Worm (Caenorhabditis elegans): Measurements from ENCODE around the gene fbxb-112.

Gene fbxb-112

DNA sequence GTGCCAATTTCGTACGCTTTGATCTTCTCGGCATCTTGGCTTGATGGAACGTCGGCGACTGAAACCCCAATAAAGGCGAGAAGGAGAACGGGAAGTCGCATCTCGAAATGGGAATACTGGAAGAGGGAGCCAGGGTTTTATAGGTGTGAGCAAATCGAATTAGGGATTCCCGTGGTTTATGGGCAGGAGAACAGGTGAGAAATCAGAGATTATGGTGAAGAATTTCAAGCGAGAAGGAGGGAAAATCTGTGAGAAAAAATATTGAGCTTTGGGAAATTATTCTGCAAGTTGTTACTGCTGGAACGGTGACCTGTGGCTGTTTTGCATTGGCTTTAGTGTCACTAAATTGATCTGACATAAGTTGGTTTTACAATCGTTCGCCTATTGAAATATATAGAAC is 19.3 kb upstream of the fbxb-112 start, which contains the start of gene Y49F6B.13:
TSS of gene Y49F6B.13 (minus strand) at position 101 of the 400 bp plus-strand sequence.
- TF ChIP-seq elt-1 (tag; optimal IDR thresholded peaks at IDR 0.05) (no peak), mbf-1 (tag; optimal IDR thresholded peaks at IDR 0.05) (no peak), ztf-1 (GFP tag; conservative IDR thresholded peaks at IDR 0.05) (no peak), lin-11 (tag; optimal IDR thresholded peaks at IDR 0.05) (no peak), lsy-2 (tag; optimal IDR thresholded peaks at IDR 0.05) (no peak), blmp-1 (tag; optimal IDR thresholded peaks at IDR 0.05; ENCODE audit: insufficient read depth) (no peak), lin-39 (tag; optimal IDR thresholded peaks at IDR 0.05) (no peak), snpc-4 (tag; optimal IDR thresholded peaks at IDR 0.05) (no peak), unc-39 (tag; optimal IDR thresholded peaks at IDR 0.05) (no peak), lin-13 (GFP tag; optimal IDR thresholded peaks at IDR 0.05) (no peak), nhr-129 (tag; optimal IDR thresholded peaks at IDR 0.05) (no peak), ZK546.5 (tag; optimal IDR thresholded peaks at IDR 0.05) (no peak), nhr-11 (tag; optimal IDR thresholded peaks at IDR 0.05) (no peak), nhr-25 (tag; optimal IDR thresholded peaks at IDR 0.05) (no peak), unc-62 (GFP tag; optimal IDR thresholded peaks at IDR 0.05) (no peak), mab-5 (tag; optimal IDR thresholded peaks at IDR 0.05) (no peak), Y55F3AM.14 (GFP tag; optimal IDR thresholded peaks at IDR 0.05) (no peak), nhr-10 (tag; optimal IDR thresholded peaks at IDR 0.05) (no peak)

DNA sequence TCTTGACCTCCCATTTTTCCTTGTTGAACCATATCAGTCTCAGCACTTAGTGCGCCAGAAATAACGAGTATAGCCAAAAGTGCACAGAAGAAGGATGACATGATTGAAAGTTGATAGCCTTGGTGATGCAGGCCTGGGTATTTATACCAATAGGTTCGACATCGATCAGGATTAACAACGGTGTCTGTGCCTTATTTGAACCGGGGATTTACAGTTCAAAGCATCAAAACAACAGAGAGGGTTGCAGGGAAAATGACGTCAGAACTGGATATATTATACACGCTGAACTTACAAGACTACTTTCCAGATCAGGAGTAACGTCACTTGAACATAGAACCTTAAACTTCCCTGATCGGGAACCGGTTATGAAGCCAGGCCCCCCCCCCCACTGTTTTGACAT is 18.6 kb upstream of the fbxb-112 start, which contains the start of gene Y49F6B.12:
TSS of gene Y49F6B.12 (minus strand) at position 101 of the 400 bp plus-strand sequence.
- TF ChIP-seq peb-1 (tag; optimal IDR thresholded peaks at IDR 0.05), result no peak
- no peak for TF ChIP-seq R02D3.7 (tag; optimal IDR thresholded peaks at IDR 0.05)
- TF ChIP-seq sma-9 (GFP tag; optimal IDR thresholded peaks at IDR 0.05), result no peak
- no peak for TF ChIP-seq sma-9 (tag; optimal IDR thresholded peaks at IDR 0.05)
- no peak for TF ChIP-seq elt-1 (tag; optimal IDR thresholded peaks at IDR 0.05)
- TF ChIP-seq alr-1 (tag; optimal IDR thresholded peaks at IDR 0.05), result no peak
- no peak for TF ChIP-seq elt-3 (tag; optimal IDR thresholded peaks at IDR 0.05)
- no peak for TF ChIP-seq skn-1 (tag; optimal IDR thresholded peaks at IDR 0.05)

DNA sequence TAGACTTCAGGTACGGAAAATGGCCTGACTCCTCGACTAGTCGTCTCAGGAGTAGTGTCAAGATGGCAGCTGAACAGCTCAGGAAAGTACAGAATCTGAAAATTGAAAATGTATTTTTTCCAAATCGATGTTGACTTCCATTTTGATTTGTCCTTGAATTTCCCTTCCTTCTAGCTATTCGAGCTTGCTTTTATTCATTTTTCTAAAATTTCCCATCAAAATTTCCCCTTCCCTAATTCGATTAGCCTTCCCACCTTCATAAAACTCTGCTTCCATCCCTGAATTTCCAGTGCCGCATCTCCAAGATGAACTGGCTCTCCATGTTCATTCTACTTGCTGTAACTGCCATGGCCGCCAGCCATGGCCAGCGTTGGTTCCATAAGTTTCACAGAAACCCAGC is 18.1 kb upstream of the fbxb-112 start, which contains the start of gene Y49F6B.6:
TSS of gene Y49F6B.6 (plus strand) at position 301 of the 400 bp plus-strand sequence.
- TF ChIP-seq lin-13 (GFP tag; optimal IDR thresholded peaks at IDR 0.05), result no peak
- no peak for TF ChIP-seq ztf-1 (GFP tag; conservative IDR thresholded peaks at IDR 0.05)
- no peak for TF ChIP-seq nhr-10 (tag; optimal IDR thresholded peaks at IDR 0.05)
- TF ChIP-seq ceh-82 (tag; optimal IDR thresholded peaks at IDR 0.05), result no peak
- no peak for TF ChIP-seq ztf-11 (tag; optimal IDR thresholded peaks at IDR 0.05)
- no peak for TF ChIP-seq ztf-4 (tag; optimal IDR thresholded peaks at IDR 0.05)
- TF ChIP-seq nhr-237 (tag; optimal IDR thresholded peaks at IDR 0.05), result no peak
- no peak for TF ChIP-seq ZK546.5 (tag; optimal IDR thresholded peaks at IDR 0.05)
- no peak for TF ChIP-seq lin-39 (tag; optimal IDR thresholded peaks at IDR 0.05)
- no peak for TF ChIP-seq zag-1 (tag; optimal IDR thresholded peaks at IDR 0.05)
- TF ChIP-seq unc-39 (tag; optimal IDR thresholded peaks at IDR 0.05), result no peak
- TF ChIP-seq nhr-23 (tag; optimal IDR thresholded peaks at IDR 0.05), result no peak
- no peak for TF ChIP-seq ceh-16 (tag; optimal IDR thresholded peaks at IDR 0.05)
- no peak for TF ChIP-seq mbf-1 (tag; optimal IDR thresholded peaks at IDR 0.05)
- no peak for TF ChIP-seq gmeb-1 (tag; optimal IDR thresholded peaks at IDR 0.05)
- TF ChIP-seq sma-9 (GFP tag; optimal IDR thresholded peaks at IDR 0.05), result no peak
- TF ChIP-seq sma-9 (tag; optimal IDR thresholded peaks at IDR 0.05), result no peak
- no peak for TF ChIP-seq blmp-1 (tag; optimal IDR thresholded peaks at IDR 0.05; ENCODE audit: insufficient read depth)
- no peak for TF ChIP-seq snpc-4 (tag; optimal IDR thresholded peaks at IDR 0.05)

DNA sequence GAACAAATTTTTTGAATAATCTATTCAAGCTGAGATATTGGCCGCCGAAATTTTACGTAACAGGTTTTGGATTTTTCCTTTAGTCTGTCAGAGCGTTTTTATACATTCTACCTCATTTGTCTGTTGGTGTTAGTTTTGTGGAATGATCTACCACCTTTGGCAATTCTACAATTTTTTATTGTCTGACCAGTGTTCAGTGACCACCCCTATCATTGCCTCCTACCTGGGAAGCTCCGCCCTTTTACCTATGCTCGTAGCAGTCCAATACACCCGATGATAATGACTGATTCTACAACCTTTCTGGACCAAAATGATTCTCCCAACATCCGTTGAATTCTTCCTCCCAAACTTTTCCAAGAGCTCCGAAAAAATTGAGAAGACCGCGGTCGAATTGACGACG is 17.2 kb upstream of the fbxb-112 start, which contains the start of gene sdz-32:
TSS of gene sdz-32 (plus strand) at position 301 of the 400 bp plus-strand sequence.
- TF ChIP-seq ceh-82 (tag; optimal IDR thresholded peaks at IDR 0.05) (no peak), blmp-1 (tag; optimal IDR thresholded peaks at IDR 0.05; ENCODE audit: insufficient read depth) (no peak), ztf-1 (GFP tag; conservative IDR thresholded peaks at IDR 0.05) (no peak), fos-1 (tag; optimal IDR thresholded peaks at IDR 0.05) (no peak), mdl-1 (tag; optimal IDR thresholded peaks at IDR 0.05) (no peak), nhr-10 (tag; optimal IDR thresholded peaks at IDR 0.05) (no peak), ztf-4 (tag; optimal IDR thresholded peaks at IDR 0.05) (no peak), C34F6.9 (tag; optimal IDR thresholded peaks at IDR 0.05) (no peak), F13H6.1 (tag; optimal IDR thresholded peaks at IDR 0.05) (no peak)
